Worm (Caenorhabditis elegans) whole organism, late embryonic: ENCODE results near the gene nhr-202.

ENCODE experiments used
- C08G9.2 ChIP-seq: sonication (generic microtip); optimal IDR thresholded peaks from 2 replicates; lab custom pipeline; 2016; ENCODE audit warnings: mild to moderate bottlenecking, missing genetic modification characterization, moderate library complexity, missing compliant biosample characterization
- F13H6.1 ChIP-seq: sonication (generic microtip); optimal IDR thresholded peaks from 2 replicates; lab custom pipeline; 2016; ENCODE audit warnings: missing genetic modification characterization, missing compliant biosample characterization
- Y22D7AL.16 ChIP-seq: sonication (generic microtip); optimal IDR thresholded peaks from 2 replicates; lab custom pipeline; 2016; ENCODE audit warnings: missing genetic modification characterization, missing compliant biosample characterization
- ceh-14 ChIP-seq: sonication (generic microtip); optimal IDR thresholded peaks from 2 replicates; lab custom pipeline; 2016; ENCODE audit warnings: missing genotype, missing genetic modification characterization, missing compliant biosample characterization
- ceh-30 ChIP-seq: fragments of 150-350 bp; optimal IDR thresholded peaks from 2 replicates; lab custom pipeline; 2014; ENCODE audit warnings: missing biosample characterization, missing genetic modification characterization
- ceh-31 ChIP-seq: sonication (generic microtip); optimal IDR thresholded peaks from 2 replicates; lab custom pipeline; 2016; ENCODE audit warnings: missing genetic modification characterization, missing compliant biosample characterization
- ceh-34 ChIP-seq: sonication (generic microtip); optimal IDR thresholded peaks from 2 replicates; lab custom pipeline; 2016; ENCODE audit warnings: mild to moderate bottlenecking, missing genetic modification characterization, missing compliant biosample characterization
- ceh-48 ChIP-seq: sonication (generic microtip); optimal IDR thresholded peaks from 2 replicates; lab custom pipeline; 2016; ENCODE audit warnings: missing genetic modification characterization, inconsistent platforms, missing compliant biosample characterization
- dve-1 ChIP-seq: sonication (generic microtip); optimal IDR thresholded peaks from 2 replicates; lab custom pipeline; 2017; ENCODE audit warnings: antibody characterized with exemption, mild to moderate bottlenecking, missing genetic modification characterization, missing compliant biosample characterization
- elt-2 ChIP-seq: sonication (generic microtip); optimal IDR thresholded peaks from 2 replicates; lab custom pipeline; 2016; ENCODE audit warnings: missing genetic modification reagents, missing genetic modification characterization, missing compliant biosample characterization
- eyg-1 ChIP-seq: sonication (generic microtip); optimal IDR thresholded peaks from 2 replicates; lab custom pipeline; 2016; ENCODE audit warnings: missing genotype, missing genetic modification characterization, missing compliant biosample characterization
- fax-1 ChIP-seq: sonication (generic microtip); optimal IDR thresholded peaks from 2 replicates; lab custom pipeline; 2016; ENCODE audit warnings: missing genotype, missing genetic modification characterization, missing compliant biosample characterization
- fkh-10 ChIP-seq: fragments of 150-350 bp; optimal IDR thresholded peaks from 2 replicates; lab custom pipeline; 2014; ENCODE audit warnings: missing biosample characterization, missing genetic modification reagents, missing genetic modification characterization
- gmeb-2 ChIP-seq: sonication (generic microtip); optimal IDR thresholded peaks from 2 replicates; lab custom pipeline; 2016; ENCODE audit warnings: missing genetic modification characterization, inconsistent platforms, missing compliant biosample characterization
- hlh-15 ChIP-seq: sonication (generic microtip); optimal IDR thresholded peaks from 2 replicates; lab custom pipeline; 2016; ENCODE audit warnings: missing genetic modification characterization, missing compliant biosample characterization
- hlh-6 ChIP-seq: sonication (generic microtip); optimal IDR thresholded peaks from 2 replicates; lab custom pipeline; 2016; ENCODE audit warnings: missing genotype, missing genetic modification characterization, missing compliant biosample characterization
- hlh-8 ChIP-seq: sonication (generic microtip); optimal IDR thresholded peaks from 2 replicates; lab custom pipeline; 2016; ENCODE audit warnings: missing genotype, missing genetic modification characterization, missing compliant biosample characterization
- lin-11 ChIP-seq: fragments of 200-800 bp; sonication (Bioruptor generic); optimal IDR thresholded peaks from 2 replicates; lab custom pipeline; 2018; ENCODE audit warnings: mild to moderate bottlenecking, missing genetic modification characterization, missing compliant biosample characterization
- mec-3 ChIP-seq: sonication (generic microtip); optimal IDR thresholded peaks from 2 replicates; lab custom pipeline; 2016; ENCODE audit warnings: borderline replicate concordance, missing genetic modification characterization, missing compliant biosample characterization
- nfya-1 ChIP-seq: sonication (generic microtip); optimal IDR thresholded peaks from 2 replicates; lab custom pipeline; 2017; ENCODE audit warnings: missing genetic modification characterization, mild to moderate bottlenecking, missing compliant biosample characterization, antibody characterized with exemption, moderate library complexity
- nhr-11 ChIP-seq: fragments of 150-350 bp; optimal IDR thresholded peaks from 2 replicates; lab custom pipeline; 2014; ENCODE audit warnings: missing biosample characterization, missing genetic modification characterization
- pax-1 ChIP-seq: fragments of 150-350 bp; optimal IDR thresholded peaks from 2 replicates; lab custom pipeline; 2014; ENCODE audit warnings: missing biosample characterization, missing genetic modification characterization
- pha-2 ChIP-seq: sonication (generic microtip); optimal IDR thresholded peaks from 2 replicates; lab custom pipeline; 2017; ENCODE audit warnings: mild to moderate bottlenecking, missing genetic modification characterization, missing compliant biosample characterization
- pros-1 ChIP-seq: fragments of 150-350 bp; optimal IDR thresholded peaks from 2 replicates; lab custom pipeline; 2014; ENCODE audit warnings: missing biosample characterization, missing genetic modification reagents, missing genetic modification characterization
- ref-2 ChIP-seq: sonication (generic microtip); optimal IDR thresholded peaks from 2 replicates; lab custom pipeline; 2016; ENCODE audit warnings: missing genetic modification characterization, missing compliant biosample characterization
- rnt-1 ChIP-seq: sonication (generic microtip); optimal IDR thresholded peaks from 2 replicates; lab custom pipeline; 2016; ENCODE audit warnings: missing genetic modification characterization, missing compliant biosample characterization
- sdc-2 ChIP-seq: sonication (generic microtip); optimal IDR thresholded peaks from 2 replicates; lab custom pipeline; 2016; ENCODE audit warnings: missing genotype, missing genetic modification characterization, missing compliant biosample characterization
- sox-2 ChIP-seq: fragments of 200-800 bp; sonication (Bioruptor generic); IDR thresholded peaks from 2 replicates; pipeline ENCODE4 v1.3.6; 2022; ENCODE audit warnings: missing genetic modification reagents, missing genetic modification characterization, missing compliant biosample characterization
- sox-4 ChIP-seq: sonication (generic microtip); optimal IDR thresholded peaks from 2 replicates; lab custom pipeline; 2017; ENCODE audit warnings: mild to moderate bottlenecking, missing genetic modification characterization, inconsistent platforms, missing compliant biosample characterization
- syd-9 ChIP-seq: sonication (generic microtip); optimal IDR thresholded peaks from 2 replicates; lab custom pipeline; 2016; ENCODE audit warnings: mild to moderate bottlenecking, missing genetic modification characterization, moderate library complexity, missing compliant biosample characterization
- tbx-7 ChIP-seq: sonication (generic microtip); optimal IDR thresholded peaks from 2 replicates; lab custom pipeline; 2016; ENCODE audit warnings: missing genotype, missing genetic modification characterization, missing compliant biosample characterization
- unc-3 ChIP-seq, 2 experiments: fragments of 200-800 bp in 1 of 2; sonication (Bioruptor generic) in 1 of 2; sonication (generic microtip) in 1 of 2; conservative IDR thresholded peaks in 1 of 2; optimal IDR thresholded peaks in 1 of 2; 2 replicates each; pipeline versions ENCODE4 v1.3.6 to Lab custom; 2016 to 2022; ENCODE audit warnings: missing compliant biosample characterization in 2 of 2, missing genetic modification characterization in 2 of 2, missing genetic modification reagents in 1 of 2
- unc-42 ChIP-seq: sonication (generic microtip); optimal IDR thresholded peaks from 2 replicates; lab custom pipeline; 2016; ENCODE audit warnings: missing genotype, missing genetic modification characterization, missing compliant biosample characterization
- unc-55 ChIP-seq: sonication (generic microtip); optimal IDR thresholded peaks from 2 replicates; lab custom pipeline; 2017; ENCODE audit warnings: missing biosample characterization, missing genetic modification reagents, missing genetic modification characterization
- unc-86 ChIP-seq: sonication (generic microtip); optimal IDR thresholded peaks from 2 replicates; lab custom pipeline; 2016; ENCODE audit warnings: missing genetic modification characterization, missing compliant biosample characterization
- ztf-16 ChIP-seq: sonication (generic microtip); optimal IDR thresholded peaks from 2 replicates; lab custom pipeline; 2017; ENCODE audit warnings: missing genetic modification characterization, missing compliant biosample characterization

The nhr-202 gene

ce11 chrV:449130-449529 is 13.3 kb upstream of the nhr-202 start, which contains the start of gene srh-35:
Gene srh-35 (minus strand): TSS chrV:449230.
- TF ChIP-seq hlh-15 (tag; lab: Kevin White, UChicago) (no peak), unc-86 (no peak), unc-42 (tag; lab: Kevin White, UChicago) (no peak), dve-1 (tag; lab: Kevin White, UChicago) (no peak), ceh-48 (tag; lab: Kevin White, UChicago) (no peak), ceh-34 (no peak)

ce11 chrV:449685-450084 is 12.7 kb upstream of the nhr-202 start, which contains the start of gene M02H5.8:
Gene M02H5.8 (plus strand): TSS chrV:449981.
- TF ChIP-seq sox-2 (GFP tag; lab: Robert Waterston, UW), result no peak

DNA sequence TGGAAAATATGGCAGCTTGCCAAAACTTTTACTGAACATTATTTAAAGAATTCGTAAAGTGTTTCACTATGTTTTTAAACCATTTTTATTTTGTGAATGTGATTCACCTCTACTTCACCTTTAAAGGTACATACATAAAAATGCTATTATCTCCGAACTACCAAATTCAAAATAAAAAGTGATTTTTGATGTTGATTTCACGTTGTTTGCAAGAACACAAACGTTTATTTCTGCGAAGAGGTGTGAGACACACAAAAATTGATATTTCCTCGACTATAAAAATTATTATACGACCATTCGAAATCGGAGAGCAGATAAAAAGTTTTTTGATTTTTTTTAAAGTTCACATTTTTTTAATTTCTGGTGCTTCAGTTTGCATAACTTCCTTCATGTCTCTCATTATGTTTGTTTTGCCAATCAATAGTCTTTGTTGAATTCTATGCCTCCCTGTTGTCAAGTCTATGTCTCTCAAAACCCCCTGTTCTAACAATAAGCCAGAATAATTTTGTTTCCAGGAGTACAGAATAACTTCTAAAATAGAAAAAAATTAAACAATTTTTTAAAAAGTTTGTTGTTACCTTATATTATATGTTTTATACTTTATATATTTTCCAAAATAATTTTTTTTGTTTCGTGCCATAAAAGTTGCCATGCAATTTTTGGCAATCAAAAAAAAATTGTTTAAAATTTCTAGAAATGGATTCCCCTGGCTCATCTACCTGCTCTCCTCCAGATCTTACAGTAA is 11.5 kb upstream of the nhr-202 start, which contains the start of gene nhr-123:
Gene nhr-123 (plus strand): TSS at position 695 of the 745 bp plus-strand sequence.
- TF ChIP-seq pax-1, result no peak
- TF ChIP-seq Y22D7AL.16 (tag; lab: Kevin White, UChicago), result no peak
- TF ChIP-seq syd-9 (tag; lab: Kevin White, UChicago), result no peak
- no peak for TF ChIP-seq ceh-48 (tag; lab: Kevin White, UChicago)
- TF ChIP-seq mec-3 (tag; lab: Kevin White, UChicago), result no peak
- no peak for TF ChIP-seq nhr-11 (tag; lab: Kevin White, UChicago)
- TF ChIP-seq F13H6.1 (tag; lab: Kevin White, UChicago), result no peak
- TF ChIP-seq unc-55, result no peak
- TF ChIP-seq tbx-7 (tag; lab: Kevin White, UChicago), result no peak
- TF ChIP-seq, all 69 proteins: peak for 0

- no peak for TF ChIP-seq ceh-14 (tag; lab: Kevin White, UChicago)
- no peak for TF ChIP-seq dve-1 (tag; lab: Kevin White, UChicago)
- TF ChIP-seq ztf-16 (tag; lab: Kevin White, UChicago), result no peak
- no peak for TF ChIP-seq ceh-30 (tag; lab: Kevin White, UChicago)
- TF ChIP-seq nhr-11 (tag; lab: Kevin White, UChicago), result no peak
- TF ChIP-seq fax-1 (tag; lab: Kevin White, UChicago), result no peak
- no peak for TF ChIP-seq pha-2 (tag; lab: Kevin White, UChicago)
- TF ChIP-seq ref-2, result no peak
- no peak for TF ChIP-seq pros-1 (tag; lab: Kevin White, UChicago)
- TF ChIP-seq unc-3 (GFP tag; conservative IDR thresholded peaks at IDR 0.05; lab: Robert Waterston, UW), result no peak
- TF ChIP-seq unc-3 (tag; optimal IDR thresholded peaks at IDR 0.05; lab: Kevin White, UChicago), result no peak
- TF ChIP-seq gmeb-2, result no peak
- TF ChIP-seq hlh-6 (tag; lab: Kevin White, UChicago), result no peak
- TF ChIP-seq mec-3 (tag; lab: Kevin White, UChicago), result no peak
- no peak for TF ChIP-seq elt-2 (tag; lab: Kevin White, UChicago)
Measured at ce11 chrV:453569-453968, 8.8 kb upstream of the nhr-202 start, which contains the start of gene nhr-98. Gene nhr-98 (plus strand): TSS chrV:453869.

ce11 chrV:457839-458238 is 4.5 kb upstream of the nhr-202 start:
- TF ChIP-seq sox-4 (tag; lab: Kevin White, UChicago) (no peak), ceh-30 (tag; lab: Kevin White, UChicago) (no peak), hlh-15 (tag; lab: Kevin White, UChicago) (no peak), nfya-1 (no peak), C08G9.2 (no peak), mec-3 (tag; lab: Kevin White, UChicago) (no peak), lin-11 (tag; lab: Kevin White, UChicago) (no peak), unc-42 (tag; lab: Kevin White, UChicago) (no peak), eyg-1 (no peak), hlh-6 (tag; lab: Kevin White, UChicago) (no peak), unc-3 (GFP tag; conservative IDR thresholded peaks at IDR 0.05; lab: Robert Waterston, UW) (no peak), unc-3 (tag; optimal IDR thresholded peaks at IDR 0.05; lab: Kevin White, UChicago) (no peak), fkh-10 (no peak), sdc-2 (tag; lab: Kevin White, UChicago) (no peak), hlh-8 (tag; lab: Kevin White, UChicago) (no peak), elt-2 (tag; lab: Kevin White, UChicago) (no peak), rnt-1 (no peak), sox-2 (GFP tag; lab: Robert Waterston, UW) (no peak), ceh-31 (tag; lab: Kevin White, UChicago) (no peak)
